Worm (Caenorhabditis elegans): ENCODE measurements around the gene nep-20.

Gene nep-20

DNA sequence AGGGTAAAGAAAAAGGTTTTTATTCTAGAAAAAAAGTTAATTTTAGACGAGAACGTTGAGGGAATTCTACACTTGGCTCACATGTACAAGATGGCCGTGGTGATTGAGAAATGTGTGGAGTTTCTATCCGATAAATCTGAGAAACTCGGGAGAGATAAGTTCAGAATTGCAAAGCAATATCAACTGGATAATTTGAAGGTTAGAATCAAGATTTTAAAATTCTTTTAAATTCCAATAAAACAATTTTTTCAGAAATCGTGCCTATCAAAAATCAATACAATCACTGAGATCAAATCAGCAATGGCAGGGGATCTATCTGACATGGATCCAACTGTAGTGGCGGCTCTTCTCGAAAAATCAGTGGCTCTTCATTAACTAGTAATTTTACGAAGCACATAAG, 17.1 kb downstream of the nep-20 start, which contains the start of gene Y49F6C.2:
TSS of gene Y49F6C.2 (plus strand) at position 301 of the 400 bp plus-strand sequence.
- no peak for TF ChIP-seq npax-4 (tag; optimal IDR thresholded peaks at IDR 0.05)
- TF ChIP-seq ceh-9 (tag; optimal IDR thresholded peaks at IDR 0.05) = no peak
- no peak for TF ChIP-seq pqm-1 (tag; optimal IDR thresholded peaks at IDR 0.05)
- TF ChIP-seq ahr-1 (tag; optimal IDR thresholded peaks at IDR 0.05) = no peak
- TF ChIP-seq dmd-4 (tag; optimal IDR thresholded peaks at IDR 0.05; ENCODE audit: borderline replicate concordance) = no peak
- TF ChIP-seq unc-42 (tag; optimal IDR thresholded peaks at IDR 0.05) = no peak
- no peak for TF ChIP-seq ttx-3 (tag; optimal IDR thresholded peaks at IDR 0.05)
- TF ChIP-seq ceh-14 (tag; optimal IDR thresholded peaks at IDR 0.05) = no peak
- no peak for TF ChIP-seq ceh-18 (tag; optimal IDR thresholded peaks at IDR 0.05)
- no peak for TF ChIP-seq unc-3 (GFP tag; conservative IDR thresholded peaks at IDR 0.05)
- TF ChIP-seq unc-3 (tag; optimal IDR thresholded peaks at IDR 0.05) = no peak
- TF ChIP-seq ceh-19 (GFP tag; optimal IDR thresholded peaks at IDR 0.05) = no peak
- no peak for TF ChIP-seq ceh-24 (tag; optimal IDR thresholded peaks at IDR 0.05)
- no peak for TF ChIP-seq ets-4 (tag; optimal IDR thresholded peaks at IDR 0.05)
- TF ChIP-seq K02D7.2 (tag; optimal IDR thresholded peaks at IDR 0.05) = no peak
- no peak for TF ChIP-seq gmeb-2 (tag; optimal IDR thresholded peaks at IDR 0.05)
- no peak for TF ChIP-seq elt-2 (tag; optimal IDR thresholded peaks at IDR 0.05)
- TF ChIP-seq hlh-13 (GFP tag; optimal IDR thresholded peaks at IDR 0.05) = no peak
- TF ChIP-seq F13H6.1 (tag; optimal IDR thresholded peaks at IDR 0.05) = no peak
- TF ChIP-seq mec-3 (tag; optimal IDR thresholded peaks at IDR 0.05; ENCODE audit: borderline replicate concordance) = no peak

DNA sequence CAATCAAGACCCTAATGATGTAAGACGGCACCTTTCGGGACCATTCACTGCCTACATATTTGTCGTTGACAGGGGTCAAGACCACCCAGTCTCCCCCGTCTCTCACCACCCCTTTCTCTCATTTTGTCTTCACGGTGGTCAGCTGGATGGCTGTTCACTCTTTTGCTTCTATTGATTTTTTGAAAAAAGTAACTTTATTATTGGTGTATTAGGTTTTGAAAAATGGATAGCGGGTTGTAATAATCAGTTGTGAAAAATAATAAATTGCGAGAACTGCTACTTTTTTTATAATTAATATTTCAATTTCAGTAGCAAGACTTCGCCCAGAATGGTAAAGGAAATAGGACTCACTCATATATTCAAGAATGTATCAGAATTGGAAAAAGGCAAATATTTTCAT, 18.6 kb downstream of the nep-20 start, which contains the start of gene bath-9:
TSS of gene bath-9 (plus strand) at position 301 of the 400 bp plus-strand sequence.
- TF ChIP-seq mec-3 (tag; optimal IDR thresholded peaks at IDR 0.05; ENCODE audit: borderline replicate concordance) = no peak
- no peak for TF ChIP-seq che-1 (tag; optimal IDR thresholded peaks at IDR 0.05)
- no peak for TF ChIP-seq pag-3 (tag; optimal IDR thresholded peaks at IDR 0.05; ENCODE audit: borderline replicate concordance)
- TF ChIP-seq C08G9.2 (tag; optimal IDR thresholded peaks at IDR 0.05) = no peak
- TF ChIP-seq fax-1 (tag; optimal IDR thresholded peaks at IDR 0.05) = no peak
- TF ChIP-seq eyg-1 (tag; optimal IDR thresholded peaks at IDR 0.05) = no peak
- no peak for TF ChIP-seq lim-6 (tag; optimal IDR thresholded peaks at IDR 0.05)
- no peak for TF ChIP-seq tbx-2 (tag; optimal IDR thresholded peaks at IDR 0.05)
- no peak for TF ChIP-seq ceh-48 (tag; optimal IDR thresholded peaks at IDR 0.05)
- no peak for TF ChIP-seq unc-55 (GFP tag; optimal IDR thresholded peaks at IDR 0.05)
- no peak for TF ChIP-seq unc-3 (GFP tag; conservative IDR thresholded peaks at IDR 0.05)
- no peak for TF ChIP-seq unc-3 (tag; optimal IDR thresholded peaks at IDR 0.05)
- TF ChIP-seq pat-9 (tag; optimal IDR thresholded peaks at IDR 0.05) = no peak
- no peak for TF ChIP-seq hlh-6 (tag; optimal IDR thresholded peaks at IDR 0.05)
- no peak for TF ChIP-seq dve-1 (tag; optimal IDR thresholded peaks at IDR 0.05)
- no peak for TF ChIP-seq nhr-11 (tag; optimal IDR thresholded peaks at IDR 0.05)
- no peak for TF ChIP-seq ceh-45 (GFP tag; IDR thresholded peaks at IDR 0.05)
- TF ChIP-seq K02D7.2 (tag; optimal IDR thresholded peaks at IDR 0.05) = no peak

DNA sequence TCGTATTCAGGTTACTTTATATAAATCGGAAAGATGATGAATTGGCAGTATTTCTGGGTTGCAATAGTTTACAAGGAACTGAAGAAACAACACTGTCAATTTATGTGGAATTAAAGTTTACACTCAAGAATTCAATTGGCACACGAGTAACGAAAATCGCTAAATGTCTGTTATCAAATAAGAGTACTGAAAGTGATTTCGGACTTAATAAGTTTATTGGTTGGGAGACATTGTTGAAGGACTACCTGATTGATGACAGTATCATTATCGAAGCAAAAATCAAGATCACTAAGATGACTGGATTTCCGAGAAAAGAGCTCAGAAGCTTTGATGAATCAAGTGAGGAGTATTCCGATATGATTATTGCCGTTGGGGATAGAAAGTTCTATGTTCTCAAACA, 20.1 kb downstream of the nep-20 start:
- no peak for TF ChIP-seq odd-2 (tag; optimal IDR thresholded peaks at IDR 0.05)
- TF ChIP-seq ceh-24 (tag; optimal IDR thresholded peaks at IDR 0.05) = no peak
- no peak for TF ChIP-seq C38D4.7 (GFP tag; optimal IDR thresholded peaks at IDR 0.05)
- TF ChIP-seq lim-6 (tag; optimal IDR thresholded peaks at IDR 0.05) = no peak
- no peak for TF ChIP-seq zip-5 (tag; optimal IDR thresholded peaks at IDR 0.05)
- TF ChIP-seq ztf-16 (tag; optimal IDR thresholded peaks at IDR 0.05) = no peak
- TF ChIP-seq ama-1 (optimal IDR thresholded peaks at IDR 0.05) = no peak
- TF ChIP-seq fkh-10 (GFP tag; optimal IDR thresholded peaks at IDR 0.05) = no peak
- TF ChIP-seq nfya-1 (tag; optimal IDR thresholded peaks at IDR 0.05) = no peak
- no peak for TF ChIP-seq hlh-30 (tag; optimal IDR thresholded peaks at IDR 0.05; ENCODE audit: insufficient read depth)
- no peak for TF ChIP-seq tbx-2 (tag; optimal IDR thresholded peaks at IDR 0.05)
- TF ChIP-seq nhr-232 (tag; optimal IDR thresholded peaks at IDR 0.05) = no peak
